Worm (Caenorhabditis elegans) whole organism, midembryonic: ENCODE measurements around the gene nstp-7.

Source experiments
- flt-1 ChIP-seq: fragments of 200-800 bp; sonication (Bioruptor generic); IDR thresholded peaks from 2 replicates; pipeline ENCODE4 v1.3.6; 2022; ENCODE audit warnings: missing genetic modification characterization, missing compliant biosample characterization
- med-1 ChIP-seq: sonication (generic microtip); optimal IDR thresholded peaks from 2 replicates; lab custom pipeline; 2017; ENCODE audit warnings: missing genetic modification characterization, mild to moderate bottlenecking, missing compliant biosample characterization, antibody characterized with exemption, missing genetic modification reagents; ENCODE audit not compliant: insufficient read depth
- ref-1 ChIP-seq: fragments of 200-800 bp; sonication (Bioruptor generic); conservative IDR thresholded peaks from 2 replicates; pipeline ENCODE4 v1.3.6; 2022; ENCODE audit warnings: missing genetic modification reagents, missing genetic modification characterization, missing compliant biosample characterization
- tab-1 ChIP-seq: fragments of 200-800 bp; sonication (Bioruptor generic); IDR thresholded peaks from 2 replicates; pipeline ENCODE4 v1.3.6; 2022; ENCODE audit warnings: missing genetic modification characterization, missing compliant biosample characterization
- ztf-23 ChIP-seq: fragments of 200-800 bp; sonication (Bioruptor generic); IDR thresholded peaks from 2 replicates; pipeline ENCODE4 v1.3.6; 2022; ENCODE audit warnings: missing genetic modification reagents, missing genetic modification characterization, missing compliant biosample characterization
- ztf-29 ChIP-seq: fragments of 200-800 bp; sonication (Bioruptor generic); IDR thresholded peaks from 2 replicates; pipeline ENCODE4 v1.3.6; 2022; ENCODE audit warnings: missing genetic modification reagents, missing genetic modification characterization, missing compliant biosample characterization

- TF ChIP-seq flt-1 (GFP tag; lab: Robert Waterston, UW) (no peak), ztf-23 (GFP tag; lab: Robert Waterston, UW) (no peak), ref-1 (GFP tag; lab: Robert Waterston, UW) (no peak), tab-1 (no peak), ztf-29 (GFP tag; lab: Robert Waterston, UW) (no peak), med-1 (GFP tag; lab: Kevin White, UChicago) (no peak)
Observed at ce11 chrV:615275-615674, 33.6 kb downstream of the nstp-7 start, which contains the start of gene F48G7.13.
